Worm (Caenorhabditis elegans): ENCODE data around the gene F35H8.4.

- TF ChIP-seq W03F9.2 (tag; optimal IDR thresholded peaks at IDR 0.05) (no peak), dao-5 (tag; optimal IDR thresholded peaks at IDR 0.05) (no peak)
These were observed 17.8 kb upstream of the F35H8.4 start for ce11 chrII:9577630-9578029.

Data from whole organism, L4/young adult.